Fruit fly (Drosophila melanogaster): Measurements from ENCODE around the gene CG15167.

The CG15167 gene

dm6 chr2L:18780911-18781545, 40.9 kb downstream of the CG15167 start:
- TF ChIP-seq B-H1 (GFP tag; IDR thresholded peaks at IDR 0.05) (no peak), tll (GFP tag; optimal IDR thresholded peaks at IDR 0.05) (peak in 1 of 2 experiments; percentile 80), chm (GFP tag; IDR thresholded peaks at IDR 0.05) (0 out of 2 replicates have a peak, but pooled peaks have one; percentile 34), CG15479 (GFP tag; optimal IDR thresholded peaks at IDR 0.05) (peak; percentile 61), zen (tag; optimal IDR thresholded peaks at IDR 0.05) (peak; percentile 44), D (optimal IDR thresholded peaks at IDR 0.05) (peak; percentile 56), D (GFP tag; optimal IDR thresholded peaks at IDR 0.05) (no peak), nom (GFP tag; optimal IDR thresholded peaks at IDR 0.05) (no peak), mirr (GFP tag; optimal IDR thresholded peaks at IDR 0.05) (peak; percentile 75), exex (tag; optimal IDR thresholded peaks at IDR 0.05) (peak; percentile 81)

DNA sequence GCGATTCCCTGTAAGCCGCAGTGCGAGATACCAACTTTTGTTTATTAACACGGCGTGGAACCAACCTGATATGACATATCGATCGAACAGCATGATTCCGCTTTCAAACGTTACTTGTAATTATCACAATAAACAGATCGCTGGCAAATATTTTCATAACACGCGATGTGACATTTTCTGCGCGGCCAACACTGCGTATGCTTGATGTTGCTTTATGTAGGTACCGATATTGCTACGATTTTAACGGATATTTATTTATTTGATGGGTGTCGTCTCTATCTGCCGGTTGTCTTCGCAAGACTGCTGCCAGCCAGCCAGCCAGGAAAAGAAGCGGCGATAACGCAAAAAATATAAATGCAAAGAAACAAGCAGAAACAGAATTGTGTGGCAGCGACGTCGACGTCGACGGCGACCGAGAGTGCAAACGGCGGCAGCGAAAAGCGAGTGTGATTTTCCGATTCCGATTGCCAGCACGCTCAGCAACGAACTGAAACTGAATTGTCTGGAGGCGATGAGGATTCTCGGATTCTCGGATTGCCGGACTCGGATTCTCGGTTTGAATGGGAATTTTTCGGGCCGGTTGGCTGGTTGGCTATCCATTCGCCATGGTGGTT, 42.2 kb downstream of the CG15167 start:
- TF ChIP-seq Adf1 (GFP tag; IDR thresholded peaks at IDR 0.05) (peak; percentile 61), Chrac-16 (GFP tag; optimal IDR thresholded peaks at IDR 0.05) (no peak), Mad (GFP tag; optimal IDR thresholded peaks at IDR 0.05) (no peak), ind (GFP tag; optimal IDR thresholded peaks at IDR 0.05) (no peak), CG7372 (GFP tag; IDR thresholded peaks at IDR 0.05) (peak; percentile 68), Nf-YC (tag; optimal IDR thresholded peaks at IDR 0.05) (no peak), sens (GFP tag) (peak; percentile 64), crol (GFP tag; IDR thresholded peaks at IDR 0.05) (peak; percentile 7; the same call in 1 of the 2 replicates), Pdp1 (GFP tag; optimal IDR thresholded peaks at IDR 0.05) (no peak), chinmo (GFP tag; IDR thresholded peaks at IDR 0.05; ENCODE audit: partially characterized antibody) (no peak), Usf (GFP tag; optimal IDR thresholded peaks at IDR 0.05) (no peak), CG10979 (tag; optimal IDR thresholded peaks at IDR 0.05) (no peak), seq (GFP tag; IDR thresholded peaks at IDR 0.05) (no peak), GATAe (GFP tag; conservative IDR thresholded peaks at IDR 0.05) (no peak), sens-2 (GFP tag; IDR thresholded peaks at IDR 0.05) (no peak), CG1024 (GFP tag; IDR thresholded peaks at IDR 0.05) (no peak), lola (GFP tag; optimal IDR thresholded peaks at IDR 0.05) (no peak), Jarid2 (GFP tag; optimal IDR thresholded peaks at IDR 0.05) (peak; percentile 58), caup (GFP tag; optimal IDR thresholded peaks at IDR 0.05; ENCODE audit: severe bottlenecking) (no peak), Hey (tag; optimal IDR thresholded peaks at IDR 0.05) (no peak), gfzf (GFP tag; optimal IDR thresholded peaks at IDR 0.05) (no peak), Med (GFP tag) (peak; percentile 37), CG15479 (GFP tag; optimal IDR thresholded peaks at IDR 0.05) (peak; percentile 27), Sox102F (GFP tag; optimal IDR thresholded peaks at IDR 0.05) (no peak), Deaf1 (tag; optimal IDR thresholded peaks at IDR 0.05) (peak; percentile 74)

- TF ChIP-seq CG9609 (GFP tag; optimal IDR thresholded peaks at IDR 0.05) (no peak), crol (GFP tag; IDR thresholded peaks at IDR 0.05) (peak; percentile 3; the same call in 1 of the 2 replicates), CG32532 (GFP tag; IDR thresholded peaks at IDR 0.05) (no peak), Ssrp (tag; optimal IDR thresholded peaks at IDR 0.05) (no peak), Myb (GFP tag; optimal IDR thresholded peaks at IDR 0.05) (no peak), ato (GFP tag; IDR thresholded peaks at IDR 0.05; ENCODE audit: partially characterized antibody) (no peak), CG17361 (GFP tag; IDR thresholded peaks at IDR 0.05) (no peak), inv (GFP tag; IDR thresholded peaks at IDR 0.05; ENCODE audit: partially characterized antibody) (no peak), CG17186 (GFP tag; optimal IDR thresholded peaks at IDR 0.05) (no peak), crc (GFP tag; optimal IDR thresholded peaks at IDR 0.05) (no peak), CG10543 (GFP tag; optimal IDR thresholded peaks at IDR 0.05) (no peak), NfI (GFP tag; optimal IDR thresholded peaks at IDR 0.05) (no peak), chif (GFP tag; optimal IDR thresholded peaks at IDR 0.05) (no peak), cg (GFP tag; optimal IDR thresholded peaks at IDR 0.05) (peak; percentile 40), CG17912 (GFP tag; optimal IDR thresholded peaks at IDR 0.05) (no peak)
Measured at dm6 chr2L:18782936-18783335, 42.8 kb downstream of the CG15167 start.
